Worm (Caenorhabditis elegans): Measurements from ENCODE around the gene swsn-3.

Gene swsn-3

ce11 chrIII:2814919-2815554 is 46.6 kb upstream of the swsn-3 start, which contains the start of gene tufm-1 (continued):
- TF ChIP-seq unc-39 (tag; optimal IDR thresholded peaks at IDR 0.05), result no peak
- no peak for TF ChIP-seq lin-1 (GFP tag; IDR thresholded peaks at IDR 0.05)
- peak; percentile 63 for TF ChIP-seq mes-2 (tag; optimal IDR thresholded peaks at IDR 0.05; ENCODE audit: poor library complexity, severe bottlenecking)
- TF ChIP-seq dve-1 (tag; optimal IDR thresholded peaks at IDR 0.05; ENCODE audit: insufficient read depth), result peak; percentile 38
- peak; percentile 8 for TF ChIP-seq mep-1 (tag; optimal IDR thresholded peaks at IDR 0.05)
- TF ChIP-seq lin-13 (GFP tag; optimal IDR thresholded peaks at IDR 0.05), result peak; percentile 29
- no peak for TF ChIP-seq ztf-7 (tag; optimal IDR thresholded peaks at IDR 0.05)
- no peak for TF ChIP-seq nhr-11 (tag; optimal IDR thresholded peaks at IDR 0.05)
- TF ChIP-seq php-3 (GFP tag; IDR thresholded peaks at IDR 0.05), result no peak
- TF ChIP-seq lin-39 (tag; optimal IDR thresholded peaks at IDR 0.05), result no peak
- no peak for TF ChIP-seq ceh-44 (GFP tag; IDR thresholded peaks at IDR 0.05)
- no peak for TF ChIP-seq cey-2 (tag; optimal IDR thresholded peaks at IDR 0.05; ENCODE audit: borderline replicate concordance, insufficient read depth)
- TF ChIP-seq hlh-30 (tag; optimal IDR thresholded peaks at IDR 0.05; ENCODE audit: insufficient read depth), result peak; percentile 57

ce11 chrIII:2811410-2811809 is 42.9 kb upstream of the swsn-3 start:
- TF ChIP-seq php-3 (GFP tag; IDR thresholded peaks at IDR 0.05) (no peak), nhr-77 (tag; optimal IDR thresholded peaks at IDR 0.05) (no peak), hlh-30 (tag; optimal IDR thresholded peaks at IDR 0.05; ENCODE audit: insufficient read depth) (no peak), lin-29 (GFP tag; IDR thresholded peaks at IDR 0.05) (no peak), lsy-2 (tag; optimal IDR thresholded peaks at IDR 0.05) (peak in 1 of 2 experiments; percentile 49), zip-2 (tag; optimal IDR thresholded peaks at IDR 0.05) (no peak), mxl-3 (GFP tag; optimal IDR thresholded peaks at IDR 0.05) (no peak), fkh-10 (GFP tag; optimal IDR thresholded peaks at IDR 0.05) (no peak), lin-39 (tag; optimal IDR thresholded peaks at IDR 0.05) (no peak), daf-19 (GFP tag; conservative IDR thresholded peaks at IDR 0.05) (no peak), nhr-42 (GFP tag; IDR thresholded peaks at IDR 0.05) (0 out of 2 replicates have a peak, but pooled peaks have one; percentile 31), vab-7 (GFP tag; IDR thresholded peaks at IDR 0.05) (no peak), lin-13 (GFP tag; optimal IDR thresholded peaks at IDR 0.05) (no peak), madf-9 (GFP tag; conservative IDR thresholded peaks at IDR 0.05) (no peak), duxl-1 (tag; optimal IDR thresholded peaks at IDR 0.05; ENCODE audit: poor library complexity) (peak; percentile 53), pha-4 (GFP tag; IDR thresholded peaks at IDR 0.05) (peak; percentile 25; the same call in 1 of the 2 replicates), pha-4 (tag; optimal IDR thresholded peaks at IDR 0.05) (no peak), nhr-28 (tag; optimal IDR thresholded peaks at IDR 0.05) (no peak), nhr-76 (tag; optimal IDR thresholded peaks at IDR 0.05) (no peak), dpl-1 (GFP tag; optimal IDR thresholded peaks at IDR 0.05) (no peak), T26A8.4 (GFP tag; IDR thresholded peaks at IDR 0.05) (no peak), egl-27 (tag; optimal IDR thresholded peaks at IDR 0.05) (no peak), spr-3 (GFP tag; optimal IDR thresholded peaks at IDR 0.05) (peak; percentile 40), jun-1 (tag; optimal IDR thresholded peaks at IDR 0.05) (no peak), ztf-7 (tag; optimal IDR thresholded peaks at IDR 0.05) (no peak), dmd-9 (GFP tag; IDR thresholded peaks at IDR 0.05) (no peak), pqm-1 (tag; optimal IDR thresholded peaks at IDR 0.05) (no peak), nhr-41 (GFP tag; IDR thresholded peaks at IDR 0.05) (no peak), ceh-32 (tag; optimal IDR thresholded peaks at IDR 0.05; ENCODE audit: poor library complexity) (no peak), mes-2 (tag; optimal IDR thresholded peaks at IDR 0.05; ENCODE audit: poor library complexity, severe bottlenecking) (no peak), rbr-2 (tag; optimal IDR thresholded peaks at IDR 0.05) (no peak), sdz-12 (GFP tag; optimal IDR thresholded peaks at IDR 0.05) (peak; percentile 43), zag-1 (tag; optimal IDR thresholded peaks at IDR 0.05) (no peak), ceh-20 (GFP tag; IDR thresholded peaks at IDR 0.05) (no peak), arid-1 (GFP tag; conservative IDR thresholded peaks at IDR 0.05) (0 out of 2 replicates have a peak, but pooled peaks have one; percentile 23), gei-8 (GFP tag; optimal IDR thresholded peaks at IDR 0.05) (peak; percentile 20), aha-1 (tag) (no peak), tag-97 (GFP tag; IDR thresholded peaks at IDR 0.05) (no peak), fos-1 (tag; optimal IDR thresholded peaks at IDR 0.05) (no peak), lin-38 (GFP tag; IDR thresholded peaks at IDR 0.05) (peak; percentile 82), mdl-1 (tag; optimal IDR thresholded peaks at IDR 0.05) (no peak)
